Fruit fly (Drosophila melanogaster): Measurements from ENCODE around the gene CG31140.

- TF ChIP-seq psq (GFP tag; optimal IDR thresholded peaks at IDR 0.05): no peak
- no peak for TF ChIP-seq dsf (GFP tag; optimal IDR thresholded peaks at IDR 0.05; ENCODE audit: borderline replicate concordance)
- TF ChIP-seq Dfd (GFP tag; optimal IDR thresholded peaks at IDR 0.05): no peak
- no peak for TF ChIP-seq CG32264 (GFP tag; optimal IDR thresholded peaks at IDR 0.05)
- no peak for TF ChIP-seq pan (optimal IDR thresholded peaks at IDR 0.05)
Measured at dm6 chr3R:23939921-23940839, 22.8 kb upstream of the CG31140 start.
